Worm (Caenorhabditis elegans) whole organism, L4 larva: Measurements from ENCODE around the gene Y34F4.3.
A peak's percentile ranks its signal among the peaks of the same experiment; 100 is the strongest.

Source experiments
- D1046.2 ChIP-seq: fragments of 200-800 bp; sonication (Bioruptor generic); IDR thresholded peaks from 2 replicates; pipeline ENCODE4 v1.3.6; 2022; ENCODE audit warnings: missing genetic modification characterization, missing compliant biosample characterization
- F26F4.8 ChIP-seq: fragments of 200-800 bp; sonication (Bioruptor generic); conservative IDR thresholded peaks from 2 replicates; pipeline ENCODE4 v1.3.6; 2022; ENCODE audit warnings: missing genetic modification characterization, missing compliant biosample characterization
- F37D6.2 ChIP-seq: sonication (generic microtip); optimal IDR thresholded peaks from 2 replicates; lab custom pipeline; 2016; ENCODE audit warnings: mild to moderate bottlenecking, missing genetic modification characterization, missing compliant biosample characterization
- F49E8.2 ChIP-seq: sonication (generic microtip); optimal IDR thresholded peaks from 2 replicates; lab custom pipeline; 2016; ENCODE audit warnings: missing compliant biosample characterization, mild to moderate bottlenecking, missing genetic modification characterization, borderline replicate concordance
- R02D3.7 ChIP-seq: fragments of 150-350 bp; sonication (generic microtip); optimal IDR thresholded peaks from 3 replicates; lab custom pipeline; 2014; ENCODE audit warnings: missing biosample characterization, missing genetic modification characterization
- Y105C5A.15 ChIP-seq: fragments of 200-800 bp; sonication (Bioruptor generic); IDR thresholded peaks from 2 replicates; pipeline ENCODE4 v1.3.6; 2022; ENCODE audit warnings: missing genetic modification characterization, missing compliant biosample characterization
- Y5F2A.4 ChIP-seq: fragments of 200-800 bp; sonication (Bioruptor generic); optimal IDR thresholded peaks from 2 replicates; lab custom pipeline; 2018; ENCODE audit warnings: mild to moderate bottlenecking, missing genetic modification characterization, missing compliant biosample characterization
- ZK546.5 ChIP-seq, 2 experiments: sonication (generic microtip); optimal IDR thresholded peaks; 2 replicates each; lab custom pipeline; 2017; ENCODE audit warnings: missing biosample characterization in 2 of 2, missing genetic modification characterization in 2 of 2
- aha-1 ChIP-seq: fragments of 150-350 bp; peaks from one replicate; lab custom pipeline; 2014; ENCODE audit warnings: missing biosample characterization, missing genetic modification characterization
- aly-2 ChIP-seq: sonication (generic microtip); optimal IDR thresholded peaks from 2 replicates; lab custom pipeline; 2018; ENCODE audit warnings: missing biosample characterization, missing genetic modification characterization
- ceh-28 ChIP-seq: fragments of 150-350 bp; optimal IDR thresholded peaks from 2 replicates; lab custom pipeline; 2014; ENCODE audit warnings: missing biosample characterization, missing genetic modification reagents, missing genetic modification characterization
- ceh-32 ChIP-seq: sonication (generic microtip); optimal IDR thresholded peaks from 2 replicates; lab custom pipeline; 2016; ENCODE audit warnings: mild to moderate bottlenecking, missing genetic modification characterization, missing compliant biosample characterization; ENCODE audit not compliant: poor library complexity
- ctbp-1 ChIP-seq: fragments of 200-800 bp; sonication (Bioruptor generic); IDR thresholded peaks from 2 replicates; pipeline ENCODE4 v1.3.6; 2022; ENCODE audit warnings: missing genetic modification reagents, missing genetic modification characterization, missing compliant biosample characterization
- daf-16 ChIP-seq, 3 experiments: sonication (generic microtip); optimal IDR thresholded peaks; 2 replicates each; lab custom pipeline; 2016 to 2017; ENCODE audit warnings: missing genetic modification characterization in 3 of 3, missing genetic modification reagents in 3 of 3, mild to moderate bottlenecking in 2 of 3, missing compliant biosample characterization in 2 of 3, missing biosample characterization in 1 of 3, moderate library complexity in 1 of 3
- dmd-6 ChIP-seq: fragments of 200-800 bp; sonication (Bioruptor generic); IDR thresholded peaks from 2 replicates; pipeline ENCODE4 v1.3.6; 2022; ENCODE audit warnings: missing genetic modification reagents, missing genetic modification characterization, missing compliant biosample characterization
- dmd-8 ChIP-seq: fragments of 200-800 bp; sonication (Bioruptor generic); IDR thresholded peaks from 2 replicates; pipeline ENCODE4 v1.3.6; 2022; ENCODE audit warnings: missing genetic modification characterization, missing compliant biosample characterization
- dpl-1 ChIP-seq: fragments of 150-350 bp; optimal IDR thresholded peaks from 2 replicates; lab custom pipeline; 2014; ENCODE audit warnings: missing biosample characterization, missing genetic modification reagents, missing genetic modification characterization
- duxl-1 ChIP-seq: sonication (generic microtip); optimal IDR thresholded peaks from 2 replicates; lab custom pipeline; 2016; ENCODE audit warnings: mild to moderate bottlenecking, missing genetic modification characterization, moderate library complexity, missing compliant biosample characterization; ENCODE audit not compliant: poor library complexity
- hlh-11 ChIP-seq: fragments of 200-800 bp; sonication (Bioruptor generic); optimal IDR thresholded peaks from 2 replicates; lab custom pipeline; 2018; ENCODE audit warnings: mild to moderate bottlenecking, missing genetic modification characterization, missing compliant biosample characterization
- hlh-30 ChIP-seq: sonication (generic microtip); optimal IDR thresholded peaks from 2 replicates; lab custom pipeline; 2017; ENCODE audit warnings: antibody characterized with exemption, mild to moderate bottlenecking, missing genetic modification characterization, missing compliant biosample characterization; ENCODE audit not compliant: insufficient read depth
- hmg-1.1 ChIP-seq: fragments of 200-800 bp; sonication (Bioruptor generic); IDR thresholded peaks from 2 replicates; pipeline ENCODE4 v1.3.6; 2022; ENCODE audit warnings: missing genetic modification reagents, missing genetic modification characterization, missing compliant biosample characterization
- lin-1 ChIP-seq: fragments of 200-800 bp; sonication (Bioruptor generic); IDR thresholded peaks from 2 replicates; pipeline ENCODE4 v1.3.6; 2022; ENCODE audit warnings: missing genetic modification reagents, missing genetic modification characterization, missing compliant biosample characterization
- lin-38 ChIP-seq: fragments of 200-800 bp; sonication (Bioruptor generic); IDR thresholded peaks from 2 replicates; pipeline ENCODE4 v1.3.6; 2022; ENCODE audit warnings: missing genetic modification reagents, missing genetic modification characterization, missing compliant biosample characterization
- lsy-2 ChIP-seq, 2 experiments: fragments of 150-350 bp in 1 of 2; sonication (generic microtip) in 1 of 2; optimal IDR thresholded peaks; 2 replicates each; lab custom pipeline; 2014 to 2017; ENCODE audit warnings: missing biosample characterization in 2 of 2, missing genetic modification characterization in 2 of 2
- mdl-1 ChIP-seq, 2 experiments: fragments of 150-350 bp in 1 of 2; sonication (generic microtip) in 1 of 2; optimal IDR thresholded peaks; 2 replicates each; lab custom pipeline; 2014 to 2017; ENCODE audit warnings: missing biosample characterization in 2 of 2, missing genetic modification characterization in 2 of 2
- nhr-102 ChIP-seq: sonication (generic microtip); optimal IDR thresholded peaks from 2 replicates; lab custom pipeline; 2016; ENCODE audit warnings: mild to moderate bottlenecking, missing genetic modification characterization, moderate library complexity, missing compliant biosample characterization
- nhr-11 ChIP-seq: fragments of 150-350 bp; optimal IDR thresholded peaks from 2 replicates; lab custom pipeline; 2014; ENCODE audit warnings: missing biosample characterization, missing genetic modification characterization
- nhr-25 ChIP-seq: sonication (generic microtip); optimal IDR thresholded peaks from 2 replicates; lab custom pipeline; 2017; ENCODE audit warnings: missing genetic modification characterization, mild to moderate bottlenecking, missing compliant biosample characterization, antibody characterized with exemption, moderate library complexity, borderline replicate concordance; ENCODE audit not compliant: insufficient read depth
- nhr-28 ChIP-seq: fragments of 150-350 bp; optimal IDR thresholded peaks from 2 replicates; lab custom pipeline; 2014; ENCODE audit warnings: missing biosample characterization, missing genetic modification characterization
- nhr-41 ChIP-seq: fragments of 200-800 bp; sonication (Bioruptor generic); IDR thresholded peaks from 2 replicates; pipeline ENCODE4 v1.3.6; 2022; ENCODE audit warnings: missing genetic modification reagents, missing genetic modification characterization, missing compliant biosample characterization
- nhr-48 ChIP-seq: sonication (generic microtip); optimal IDR thresholded peaks from 2 replicates; lab custom pipeline; 2016; ENCODE audit warnings: mild to moderate bottlenecking, missing genetic modification characterization, missing compliant biosample characterization
- nhr-77 ChIP-seq: fragments of 150-350 bp; optimal IDR thresholded peaks from 2 replicates; lab custom pipeline; 2014; ENCODE audit warnings: missing biosample characterization, missing genetic modification characterization
- pha-4 ChIP-seq, 2 experiments: fragments of 150-350 bp in 1 of 2; fragments of 200-800 bp in 1 of 2; sonication (Bioruptor generic) in 1 of 2; IDR thresholded peaks in 1 of 2; optimal IDR thresholded peaks in 1 of 2; 2 replicates each; pipeline versions ENCODE4 v1.3.6 to Lab custom; 2014 to 2022; ENCODE audit warnings: missing genetic modification characterization in 2 of 2, missing genetic modification reagents in 2 of 2, missing biosample characterization in 1 of 2, missing compliant biosample characterization in 1 of 2
- php-3 ChIP-seq: fragments of 200-800 bp; sonication (Bioruptor generic); IDR thresholded peaks from 2 replicates; pipeline ENCODE4 v1.3.6; 2022; ENCODE audit warnings: missing genetic modification reagents, missing genetic modification characterization, missing compliant biosample characterization
- pqm-1 ChIP-seq: sonication (generic microtip); optimal IDR thresholded peaks from 2 replicates; lab custom pipeline; 2017; ENCODE audit warnings: missing biosample characterization, missing genetic modification characterization
- set-16 ChIP-seq: fragments of 200-800 bp; sonication (Bioruptor generic); IDR thresholded peaks from 2 replicates; pipeline ENCODE4 v1.3.6; 2022; ENCODE audit warnings: missing genetic modification reagents, missing genetic modification characterization, missing compliant biosample characterization
- spr-1 ChIP-seq: sonication (generic microtip); optimal IDR thresholded peaks from 2 replicates; lab custom pipeline; 2016; ENCODE audit warnings: mild to moderate bottlenecking, missing genetic modification characterization, missing compliant biosample characterization
- tag-97 ChIP-seq: fragments of 200-800 bp; sonication (Bioruptor generic); IDR thresholded peaks from 2 replicates; pipeline ENCODE4 v1.3.6; 2022; ENCODE audit warnings: missing genetic modification characterization, missing compliant biosample characterization
- tra-1 ChIP-seq: fragments of 200-800 bp; sonication (Bioruptor generic); IDR thresholded peaks from 2 replicates; pipeline ENCODE4 v1.3.6; 2022; ENCODE audit warnings: missing genetic modification reagents, missing genetic modification characterization, missing compliant biosample characterization
- unc-62 ChIP-seq, 3 experiments: fragments of 150-350 bp in 1 of 3; sonication (generic microtip); optimal IDR thresholded peaks in 2 of 3; peaks in 1 of 3; 1 replicate in 1 of 3; 2 replicates in 2 of 3; lab custom pipeline; 2014 to 2017; ENCODE audit warnings: missing biosample characterization in 3 of 3, missing genetic modification characterization in 3 of 3, missing genetic modification reagents in 3 of 3, missing genotype in 1 of 3
- zip-2 ChIP-seq: fragments of 150-350 bp; optimal IDR thresholded peaks from 2 replicates; lab custom pipeline; 2014; ENCODE audit warnings: missing biosample characterization, missing genetic modification characterization

The Y34F4.3 gene

ce11 chrIII:1007143-1007905, 8.7 kb downstream of the Y34F4.3 start:
- no peak for TF ChIP-seq duxl-1
- TF ChIP-seq php-3 (GFP tag; lab: Robert Waterston, UW), result no peak
- TF ChIP-seq unc-62 (GFP tag; optimal IDR thresholded peaks at IDR 0.05 in 1 of 2; lab: Kevin White, UChicago), result peak in 1 of 2 experiments; percentile 2
- no peak for TF ChIP-seq unc-62 (tag; optimal IDR thresholded peaks at IDR 0.05; lab: Kevin White, UChicago)
- no peak for TF ChIP-seq nhr-25 (tag; lab: Kevin White, UChicago)
- peak; percentile 4 for TF ChIP-seq nhr-11 (tag; lab: Kevin White, UChicago)
- no peak for TF ChIP-seq tra-1 (GFP tag; lab: Robert Waterston, UW)
- no peak for TF ChIP-seq tag-97 (GFP tag; lab: Robert Waterston, UW)
- TF ChIP-seq aha-1 (tag; lab: Kevin White, UChicago), result peak; percentile 81
- peak; percentile 55 for TF ChIP-seq set-16 (GFP tag; lab: Robert Waterston, UW)
- TF ChIP-seq nhr-41 (GFP tag; lab: Robert Waterston, UW), result no peak

DNA sequence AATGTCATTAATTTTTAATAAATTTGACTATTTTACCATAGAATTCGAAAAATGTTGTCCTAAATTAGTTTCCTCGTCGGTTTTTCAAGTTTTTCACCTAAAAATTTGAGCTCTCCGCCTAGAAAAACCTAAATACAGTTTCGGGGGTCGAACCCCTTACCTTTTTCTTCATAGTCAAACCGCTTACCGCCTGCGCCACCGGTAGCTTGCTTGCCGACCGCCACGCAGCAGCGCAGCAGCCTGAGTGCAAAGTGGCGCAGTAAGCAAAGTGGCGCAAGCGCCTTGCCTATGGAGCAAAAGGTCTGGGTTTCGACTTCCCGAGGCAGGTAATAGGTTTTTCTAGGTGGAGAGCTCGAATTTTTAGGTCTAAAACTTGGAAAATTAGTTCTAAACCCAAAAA, 9.8 kb downstream of the Y34F4.3 start:
- peak; percentile 76 for TF ChIP-seq set-16 (GFP tag; lab: Robert Waterston, UW)

ce11 chrIII:1004464-1004863, 11.5 kb downstream of the Y34F4.3 start:
- TF ChIP-seq lin-38, result no peak
- TF ChIP-seq R02D3.7 (tag; lab: Kevin White, UChicago), result no peak
- TF ChIP-seq Y105C5A.15 (GFP tag; lab: Robert Waterston, UW), result no peak
- TF ChIP-seq Y5F2A.4 (GFP tag; lab: Kevin White, UChicago), result no peak
- TF ChIP-seq ctbp-1 (GFP tag; lab: Robert Waterston, UW), result no peak
- no peak for TF ChIP-seq ZK546.5 (tag; optimal IDR thresholded peaks at IDR 0.05; lab: Kevin White, UChicago)

- peak; percentile 36 for TF ChIP-seq nhr-102 (tag; lab: Kevin White, UChicago)
- no peak for TF ChIP-seq F37D6.2 (tag; lab: Kevin White, UChicago)
- TF ChIP-seq F49E8.2, result no peak
- no peak for TF ChIP-seq hmg-1.1 (GFP tag; lab: Robert Waterston, UW)
- TF ChIP-seq pha-4 (GFP tag; IDR thresholded peaks at IDR 0.05; lab: Robert Waterston, UW), result 0 out of 2 replicates have a peak, but pooled peaks have one; percentile 24
- TF ChIP-seq pha-4 (tag; optimal IDR thresholded peaks at IDR 0.05; lab: Kevin White, UChicago), result no peak
- peak; percentile 63 for TF ChIP-seq nhr-77 (tag; lab: Kevin White, UChicago)
- TF ChIP-seq spr-1 (tag; lab: Kevin White, UChicago), result no peak
- no peak for TF ChIP-seq aly-2 (tag; lab: Kevin White, UChicago)
- no peak for TF ChIP-seq ZK546.5 (tag; optimal IDR thresholded peaks at IDR 0.05; lab: Kevin White, UChicago)
- peak; percentile 59; the same call in 1 of the 2 replicates for TF ChIP-seq nhr-41 (GFP tag; lab: Robert Waterston, UW)
- no peak for TF ChIP-seq ceh-28
- TF ChIP-seq dpl-1 (GFP tag; lab: Kevin White, UChicago), result no peak
- peak; percentile 74 for TF ChIP-seq tra-1 (GFP tag; lab: Robert Waterston, UW)
- peak; percentile 63 for TF ChIP-seq php-3 (GFP tag; lab: Robert Waterston, UW)
- peak; percentile 74 for TF ChIP-seq lin-1 (GFP tag; lab: Robert Waterston, UW)
- no peak for TF ChIP-seq F26F4.8
- TF ChIP-seq dmd-6 (GFP tag; lab: Robert Waterston, UW), result peak; percentile 91
- no peak for TF ChIP-seq lsy-2 (tag; optimal IDR thresholded peaks at IDR 0.05; lab: Kevin White, UChicago)
- peak; percentile 71 for TF ChIP-seq nhr-48 (tag; lab: Kevin White, UChicago)
- no peak for TF ChIP-seq unc-62 (GFP tag; optimal IDR thresholded peaks at IDR 0.05 in 1 of 2; lab: Kevin White, UChicago)
- no peak for TF ChIP-seq unc-62 (tag; optimal IDR thresholded peaks at IDR 0.05; lab: Kevin White, UChicago)
- no peak for TF ChIP-seq D1046.2 (GFP tag; lab: Robert Waterston, UW)
- TF ChIP-seq mdl-1 (tag; optimal IDR thresholded peaks at IDR 0.05; lab: Kevin White, UChicago), result peak in 1 of 2 experiments; percentile 6
- TF ChIP-seq daf-16 (GFP tag; optimal IDR thresholded peaks at IDR 0.05; lab: Kevin White, UChicago), result no peak
- peak; percentile 79 for TF ChIP-seq daf-16 (tag; optimal IDR thresholded peaks at IDR 0.05; lab: Kevin White, UChicago)
- TF ChIP-seq pqm-1 (tag; lab: Kevin White, UChicago), result peak; percentile 92
- TF ChIP-seq lin-38, result no peak
- TF ChIP-seq zip-2 (tag; lab: Kevin White, UChicago), result no peak
- peak; percentile 78 for TF ChIP-seq nhr-28 (tag; lab: Kevin White, UChicago)
- peak; percentile 82 for TF ChIP-seq hlh-11 (tag; lab: Kevin White, UChicago)
- TF ChIP-seq dmd-8 (GFP tag; lab: Robert Waterston, UW), result no peak
- TF ChIP-seq hlh-30 (tag; lab: Kevin White, UChicago), result peak; percentile 32
- no peak for TF ChIP-seq ceh-32 (tag; lab: Kevin White, UChicago)
Measured at ce11 chrIII:1002510-1002909, 13.5 kb downstream of the Y34F4.3 start, which contains the start of gene clec-150. Gene clec-150 (plus strand): TSS chrIII:1002707.
